Worm (Caenorhabditis elegans) whole organism, young adult: ENCODE data around the gene ncs-3.

Experiments used
- B0019.2 ChIP-seq: fragments of 200-800 bp; sonication (Bioruptor generic); conservative IDR thresholded peaks from 2 replicates; pipeline ENCODE4 v1.3.6; 2022; ENCODE audit warnings: missing genetic modification reagents, missing genetic modification characterization, missing compliant biosample characterization
- B0261.1 ChIP-seq: sonication (generic microtip); optimal IDR thresholded peaks from 2 replicates; lab custom pipeline; 2016; ENCODE audit warnings: mild to moderate bottlenecking, missing genetic modification characterization, moderate library complexity, missing compliant biosample characterization
- C06A6.2 ChIP-seq: fragments of 200-800 bp; sonication (Bioruptor generic); conservative IDR thresholded peaks from 2 replicates; pipeline ENCODE4 v1.3.6; 2022; ENCODE audit warnings: missing genetic modification characterization, missing compliant biosample characterization
- F10E7.11 ChIP-seq: sonication (generic microtip); optimal IDR thresholded peaks from 2 replicates; lab custom pipeline; 2017; ENCODE audit warnings: mild to moderate bottlenecking, missing genetic modification characterization, moderate library complexity, missing compliant biosample characterization
- F22D6.2 ChIP-seq: sonication (generic microtip); optimal IDR thresholded peaks from 2 replicates; lab custom pipeline; 2016; ENCODE audit warnings: mild to moderate bottlenecking, missing genetic modification characterization, missing compliant biosample characterization
- F52B5.7 ChIP-seq: sonication (generic microtip); optimal IDR thresholded peaks from 2 replicates; lab custom pipeline; 2016; ENCODE audit warnings: mild to moderate bottlenecking, missing genetic modification characterization, missing compliant biosample characterization
- F55B11.4 ChIP-seq: sonication (generic microtip); optimal IDR thresholded peaks from 2 replicates; lab custom pipeline; 2016; ENCODE audit warnings: missing compliant biosample characterization, missing genetic modification characterization, borderline replicate concordance; ENCODE audit not compliant: insufficient read depth
- K11D2.4 ChIP-seq: fragments of 200-800 bp; sonication (Bioruptor generic); IDR thresholded peaks from 2 replicates; pipeline ENCODE4 v1.3.6; 2022; ENCODE audit warnings: missing genetic modification reagents, missing genetic modification characterization, missing compliant biosample characterization
- K12H6.12 ChIP-seq: fragments of 200-800 bp; sonication (Bioruptor generic); optimal IDR thresholded peaks from 2 replicates; lab custom pipeline; 2018; ENCODE audit warnings: mild to moderate bottlenecking, missing genetic modification characterization, missing compliant biosample characterization
- Y53F4B.3 ChIP-seq: fragments of 200-800 bp; sonication (Bioruptor generic); IDR thresholded peaks from 2 replicates; pipeline ENCODE4 v1.3.6; 2022; ENCODE audit warnings: missing genetic modification reagents, missing genetic modification characterization, missing compliant biosample characterization
- Y53G8AR.9 ChIP-seq: fragments of 200-800 bp; sonication (Bioruptor generic); conservative IDR thresholded peaks from 2 replicates; pipeline ENCODE4 v1.3.6; 2022; ENCODE audit warnings: missing genetic modification reagents, missing genetic modification characterization, missing compliant biosample characterization
- Y56A3A.18 ChIP-seq: fragments of 200-800 bp; sonication (Bioruptor generic); IDR thresholded peaks from 2 replicates; pipeline ENCODE4 v1.3.6; 2022; ENCODE audit warnings: missing genetic modification reagents, missing genetic modification characterization, missing compliant biosample characterization
- Y67H2A.10 ChIP-seq: fragments of 200-800 bp; sonication (Bioruptor generic); conservative IDR thresholded peaks from 2 replicates; pipeline ENCODE4 v1.3.6; 2022; ENCODE audit warnings: missing genetic modification reagents, missing genetic modification characterization, missing compliant biosample characterization
- Y95B8A.8 ChIP-seq: fragments of 200-800 bp; sonication (Bioruptor generic); IDR thresholded peaks from 2 replicates; pipeline ENCODE4 v1.3.6; 2022; ENCODE audit warnings: missing genetic modification reagents, missing genetic modification characterization, missing compliant biosample characterization
- akir-1 ChIP-seq: fragments of 200-800 bp; sonication (Bioruptor generic); optimal IDR thresholded peaks from 2 replicates; lab custom pipeline; 2018; ENCODE audit warnings: mild to moderate bottlenecking, missing genetic modification characterization, moderate library complexity, missing compliant biosample characterization
- aptf-3 ChIP-seq: fragments of 200-800 bp; sonication (Bioruptor generic); IDR thresholded peaks from 2 replicates; pipeline ENCODE4 v1.3.6; 2022; ENCODE audit warnings: missing genetic modification characterization, missing compliant biosample characterization
- athp-1 ChIP-seq: sonication (generic microtip); optimal IDR thresholded peaks from 2 replicates; lab custom pipeline; 2017; ENCODE audit warnings: mild to moderate bottlenecking, missing genetic modification characterization, missing compliant biosample characterization
- bed-1 ChIP-seq: fragments of 200-800 bp; sonication (Bioruptor generic); IDR thresholded peaks from 2 replicates; pipeline ENCODE4 v1.3.6; 2022; ENCODE audit warnings: missing genetic modification reagents, missing genetic modification characterization, missing compliant biosample characterization
- cebp-2 ChIP-seq: fragments of 200-800 bp; sonication (Bioruptor generic); IDR thresholded peaks from 2 replicates; pipeline ENCODE4 v1.3.6; 2022; ENCODE audit warnings: missing genetic modification characterization, missing compliant biosample characterization
- ceh-40 ChIP-seq: fragments of 200-800 bp; sonication (Bioruptor generic); IDR thresholded peaks from 2 replicates; pipeline ENCODE4 v1.3.6; 2022; ENCODE audit warnings: missing genetic modification characterization, missing compliant biosample characterization
- ceh-79 ChIP-seq: sonication (generic microtip); optimal IDR thresholded peaks from 2 replicates; lab custom pipeline; 2017; ENCODE audit warnings: mild to moderate bottlenecking, missing genetic modification characterization, missing compliant biosample characterization
- ceh-91 ChIP-seq: fragments of 200-800 bp; sonication (Bioruptor generic); IDR thresholded peaks from 2 replicates; pipeline ENCODE4 v1.3.6; 2022; ENCODE audit warnings: missing genetic modification reagents, missing genetic modification characterization, missing compliant biosample characterization
- die-1 ChIP-seq: sonication (generic microtip); optimal IDR thresholded peaks from 2 replicates; lab custom pipeline; 2016; ENCODE audit warnings: missing genotype, mild to moderate bottlenecking, missing genetic modification characterization, missing compliant biosample characterization
- egrh-3 ChIP-seq: fragments of 200-800 bp; sonication (Bioruptor generic); IDR thresholded peaks from 2 replicates; pipeline ENCODE4 v1.3.6; 2022; ENCODE audit warnings: missing genetic modification reagents, missing genetic modification characterization, missing compliant biosample characterization
- gei-17 ChIP-seq: fragments of 200-800 bp; sonication (Bioruptor generic); optimal IDR thresholded peaks from 2 replicates; lab custom pipeline; 2018; ENCODE audit warnings: mild to moderate bottlenecking, missing genetic modification characterization, missing compliant biosample characterization
- hrde-1 ChIP-seq: sonication (generic microtip); optimal IDR thresholded peaks from 2 replicates; lab custom pipeline; 2016; ENCODE audit warnings: missing genetic modification characterization, mild to moderate bottlenecking, missing compliant biosample characterization, moderate library complexity, missing genotype, missing genetic modification reagents, borderline replicate concordance
- lag-1 ChIP-seq: fragments of 200-800 bp; sonication (Bioruptor generic); IDR thresholded peaks from 2 replicates; pipeline ENCODE4 v1.3.6; 2022; ENCODE audit warnings: missing genetic modification reagents, missing genetic modification characterization, missing compliant biosample characterization
- lin-26 ChIP-seq: fragments of 200-800 bp; sonication (Bioruptor generic); IDR thresholded peaks from 2 replicates; pipeline ENCODE4 v1.3.6; 2022; ENCODE audit warnings: missing genetic modification reagents, missing genetic modification characterization, missing compliant biosample characterization
- lin-54 ChIP-seq: fragments of 200-800 bp; sonication (Bioruptor generic); optimal IDR thresholded peaks from 2 replicates; lab custom pipeline; 2018; ENCODE audit warnings: mild to moderate bottlenecking, missing genetic modification characterization, missing compliant biosample characterization
- lsy-27 ChIP-seq: sonication (generic microtip); optimal IDR thresholded peaks from 2 replicates; lab custom pipeline; 2017; ENCODE audit warnings: missing genetic modification characterization, mild to moderate bottlenecking, missing compliant biosample characterization, antibody characterized with exemption, missing genotype, borderline replicate concordance; ENCODE audit not compliant: insufficient read depth
- madf-10 ChIP-seq: sonication (generic microtip); optimal IDR thresholded peaks from 2 replicates; lab custom pipeline; 2016; ENCODE audit warnings: mild to moderate bottlenecking, missing genetic modification characterization, missing compliant biosample characterization
- madf-3 ChIP-seq: fragments of 200-800 bp; sonication (Bioruptor generic); IDR thresholded peaks from 2 replicates; pipeline ENCODE4 v1.3.6; 2022; ENCODE audit warnings: missing genetic modification reagents, missing genetic modification characterization, missing compliant biosample characterization
- madf-6 ChIP-seq: fragments of 200-800 bp; sonication (Bioruptor generic); IDR thresholded peaks from 2 replicates; pipeline ENCODE4 v1.3.6; 2022; ENCODE audit warnings: missing genetic modification reagents, missing genetic modification characterization, missing compliant biosample characterization
- nfya-2 ChIP-seq: fragments of 200-800 bp; sonication (Bioruptor generic); IDR thresholded peaks from 2 replicates; pipeline ENCODE4 v1.3.6; 2022; ENCODE audit warnings: missing genetic modification reagents, missing genetic modification characterization, missing compliant biosample characterization
- nhr-179 ChIP-seq: sonication (generic microtip); optimal IDR thresholded peaks from 2 replicates; lab custom pipeline; 2016; ENCODE audit warnings: mild to moderate bottlenecking, missing genetic modification characterization, missing compliant biosample characterization
- nhr-80 ChIP-seq: sonication (generic microtip); optimal IDR thresholded peaks from 2 replicates; lab custom pipeline; 2016; ENCODE audit warnings: missing genetic modification characterization, missing compliant biosample characterization
- pha-4 ChIP-seq: fragments of 150-350 bp; sonication (generic microtip); optimal IDR thresholded peaks from 2 replicates; lab custom pipeline; 2014; ENCODE audit warnings: missing biosample characterization, missing genetic modification reagents, missing genetic modification characterization
- rcor-1 ChIP-seq: fragments of 200-800 bp; sonication (Bioruptor generic); IDR thresholded peaks from 2 replicates; pipeline ENCODE4 v1.3.6; 2022; ENCODE audit warnings: missing genetic modification reagents, missing genetic modification characterization, missing compliant biosample characterization
- rpc-1 ChIP-seq, 2 experiments: fragments of 150-350 bp in 1 of 2; sonication (generic microtip) in 1 of 2; optimal IDR thresholded peaks; 2 replicates each; lab custom pipeline; 2014 to 2018; ENCODE audit warnings: missing biosample characterization in 1 of 2, missing genetic modification characterization in 1 of 2, missing genetic modification reagents in 1 of 2, missing genotype in 1 of 2
- sdz-38 ChIP-seq: sonication (generic microtip); optimal IDR thresholded peaks from 2 replicates; lab custom pipeline; 2016; ENCODE audit warnings: missing genotype, missing genetic modification characterization, missing compliant biosample characterization
- sea-2 ChIP-seq: fragments of 200-800 bp; sonication (Bioruptor generic); IDR thresholded peaks from 2 replicates; pipeline ENCODE4 v1.3.6; 2022; ENCODE audit warnings: missing genetic modification characterization, missing compliant biosample characterization
- snpc-1.1 ChIP-seq: sonication (generic microtip); optimal IDR thresholded peaks from 2 replicates; lab custom pipeline; 2017; ENCODE audit warnings: missing genetic modification characterization, mild to moderate bottlenecking, missing compliant biosample characterization, antibody characterized with exemption, moderate library complexity, missing genotype, missing genetic modification reagents; ENCODE audit not compliant: insufficient read depth
- snpc-3.4 ChIP-seq: sonication (generic microtip); optimal IDR thresholded peaks from 2 replicates; lab custom pipeline; 2017; ENCODE audit warnings: missing genetic modification characterization, mild to moderate bottlenecking, missing compliant biosample characterization, antibody characterized with exemption, moderate library complexity, missing genotype, missing genetic modification reagents
- sptf-2 ChIP-seq: fragments of 200-800 bp; sonication (Bioruptor generic); optimal IDR thresholded peaks from 2 replicates; lab custom pipeline; 2018; ENCODE audit warnings: mild to moderate bottlenecking, missing genetic modification characterization, missing compliant biosample characterization
- tbp1 ChIP-seq: fragments of 200-800 bp; sonication (Bioruptor generic); optimal IDR thresholded peaks from 2 replicates; lab custom pipeline; 2018; ENCODE audit warnings: mild to moderate bottlenecking, missing genetic modification characterization, missing compliant biosample characterization
- tlf-1 ChIP-seq: fragments of 200-800 bp; sonication (Bioruptor generic); optimal IDR thresholded peaks from 2 replicates; lab custom pipeline; 2018; ENCODE audit warnings: mild to moderate bottlenecking, missing genetic modification characterization, missing compliant biosample characterization
- unc-62 ChIP-seq: fragments of 150-350 bp; optimal IDR thresholded peaks from 2 replicates; lab custom pipeline; 2014; ENCODE audit warnings: missing biosample characterization, missing genetic modification reagents, missing genetic modification characterization
- ztf-22 ChIP-seq: fragments of 200-800 bp; sonication (Bioruptor generic); optimal IDR thresholded peaks from 2 replicates; lab custom pipeline; 2018; ENCODE audit warnings: mild to moderate bottlenecking, missing genetic modification characterization, moderate library complexity, missing compliant biosample characterization

The ncs-3 gene

DNA sequence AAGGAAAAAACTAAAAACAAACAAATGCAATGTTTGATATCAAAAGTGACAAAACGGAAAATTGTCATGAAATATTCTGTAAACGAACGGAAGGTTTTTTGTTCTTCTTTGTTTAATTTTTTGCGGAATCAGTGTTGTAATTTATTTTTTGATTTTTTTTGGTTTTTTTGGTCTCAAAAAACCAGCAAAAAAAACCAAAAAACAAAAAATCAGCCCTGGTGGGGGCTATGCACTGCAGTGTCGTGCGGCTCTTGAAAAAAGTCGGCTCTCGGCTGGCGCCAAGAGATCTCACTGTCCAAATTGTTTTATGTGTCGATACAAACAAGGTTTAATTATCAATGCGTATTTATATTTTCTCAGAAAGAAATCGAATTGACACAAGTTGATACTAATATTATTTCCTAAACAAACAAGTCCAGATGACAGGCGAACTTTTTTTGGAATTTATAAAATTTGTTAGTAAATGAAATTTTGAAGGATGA is 41.5 kb upstream of the ncs-3 start (continued):
- peak; percentile 78; the same call in 1 of the 2 replicates for TF ChIP-seq Y56A3A.18 (GFP tag; lab: Robert Waterston, UW)
- TF ChIP-seq hrde-1: no peak
- TF ChIP-seq rcor-1 (GFP tag; lab: Robert Waterston, UW): no peak
- TF ChIP-seq B0261.1: no peak
- no peak for TF ChIP-seq snpc-3.4 (tag; lab: Kevin White, UChicago)
- TF ChIP-seq ztf-22: peak; percentile 35
- no peak for TF ChIP-seq lsy-27 (tag; lab: Kevin White, UChicago)
- no peak for TF ChIP-seq C06A6.2 (GFP tag; lab: Robert Waterston, UW)
- TF ChIP-seq sea-2 (GFP tag; lab: Robert Waterston, UW): no peak
- TF ChIP-seq unc-62 (GFP tag; lab: Kevin White, UChicago): no peak
- peak; percentile 16 for TF ChIP-seq K12H6.12
- TF ChIP-seq sdz-38 (tag; lab: Kevin White, UChicago): no peak
- TF ChIP-seq tbp1: peak; percentile 16
- TF ChIP-seq madf-6 (GFP tag; lab: Robert Waterston, UW): no peak
- TF ChIP-seq ceh-91: no peak
- no peak for TF ChIP-seq Y53F4B.3 (GFP tag; lab: Robert Waterston, UW)
- TF ChIP-seq Y67H2A.10: no peak
- no peak for TF ChIP-seq nfya-2 (GFP tag; lab: Robert Waterston, UW)
- 0 out of 2 replicates have a peak, but pooled peaks have one; percentile 13 for TF ChIP-seq bed-1 (GFP tag; lab: Robert Waterston, UW)
- TF ChIP-seq Y53G8AR.9 (GFP tag; lab: Robert Waterston, UW): peak; percentile 89
- TF ChIP-seq egrh-3 (GFP tag; lab: Robert Waterston, UW): no peak
- no peak for TF ChIP-seq ceh-40 (GFP tag; lab: Robert Waterston, UW)
- TF ChIP-seq athp-1 (tag; lab: Kevin White, UChicago): peak; percentile 25
- no peak for TF ChIP-seq madf-10 (tag; lab: Kevin White, UChicago)
- no peak for TF ChIP-seq ceh-79 (tag; lab: Kevin White, UChicago)
- TF ChIP-seq pha-4 (tag; lab: Kevin White, UChicago): no peak
- TF ChIP-seq nhr-179 (tag; lab: Kevin White, UChicago): no peak
- TF ChIP-seq F52B5.7 (tag; lab: Kevin White, UChicago): no peak
- TF ChIP-seq cebp-2 (GFP tag; lab: Robert Waterston, UW): 0 out of 2 replicates have a peak, but pooled peaks have one; percentile 31
- TF ChIP-seq die-1 (tag; lab: Kevin White, UChicago): no peak
- 0 out of 2 replicates have a peak, but pooled peaks have one; percentile 57 for TF ChIP-seq madf-3 (GFP tag; lab: Robert Waterston, UW)
- peak; percentile 58 for TF ChIP-seq tlf-1 (GFP tag; lab: Kevin White, UChicago)
- no peak for TF ChIP-seq akir-1 (GFP tag; lab: Kevin White, UChicago)
- TF ChIP-seq B0019.2: no peak
- TF ChIP-seq F10E7.11 (tag; lab: Kevin White, UChicago): peak; percentile 7
- no peak for TF ChIP-seq lag-1 (GFP tag; lab: Robert Waterston, UW)
- no peak for TF ChIP-seq snpc-1.1
- TF ChIP-seq F22D6.2 (tag; lab: Kevin White, UChicago): no peak
- TF ChIP-seq lin-54 (GFP tag; lab: Kevin White, UChicago): no peak
- 0 out of 2 replicates have a peak, but pooled peaks have one; percentile 31 for TF ChIP-seq lin-26
- no peak for TF ChIP-seq rpc-1 (optimal IDR thresholded peaks at IDR 0.05; lab: Kevin White, UChicago)
- TF ChIP-seq rpc-1 (tag; optimal IDR thresholded peaks at IDR 0.05; lab: Kevin White, UChicago): no peak
- TF ChIP-seq gei-17 (GFP tag; lab: Kevin White, UChicago): no peak
- no peak for TF ChIP-seq aptf-3
- peak; percentile 72; the same call in 1 of the 2 replicates for TF ChIP-seq Y95B8A.8 (GFP tag; lab: Robert Waterston, UW)
- no peak for TF ChIP-seq sptf-2 (GFP tag; lab: Kevin White, UChicago)
- peak; percentile 70 for TF ChIP-seq K11D2.4 (GFP tag; lab: Robert Waterston, UW)
- TF ChIP-seq nhr-80 (tag; lab: Kevin White, UChicago): no peak
- TF ChIP-seq F55B11.4: no peak
